Worm (Caenorhabditis elegans) whole organism, L2 larva: ENCODE results near the gene W01D2.3.
A peak's percentile ranks its signal among the peaks of the same experiment; 100 is the strongest.

Source experiments
- C34F6.9 ChIP-seq: fragments of 150-350 bp; optimal IDR thresholded peaks from 2 replicates; lab custom pipeline; 2014; ENCODE audit warnings: missing biosample characterization, missing genetic modification characterization
- F13H6.1 ChIP-seq: sonication (generic microtip); optimal IDR thresholded peaks from 2 replicates; lab custom pipeline; 2016; ENCODE audit warnings: missing genetic modification characterization, missing compliant biosample characterization
- R02D3.7 ChIP-seq: fragments of 150-350 bp; optimal IDR thresholded peaks from 2 replicates; lab custom pipeline; 2014; ENCODE audit warnings: missing biosample characterization, missing genetic modification characterization
- alr-1 ChIP-seq: fragments of 150-350 bp; optimal IDR thresholded peaks from 2 replicates; lab custom pipeline; 2014; ENCODE audit warnings: missing biosample characterization, missing genetic modification characterization
- ama-1 ChIP-seq: fragments of 150-350 bp; optimal IDR thresholded peaks from 2 replicates; lab custom pipeline; 2018; ENCODE audit warnings: inconsistent platforms
- blmp-1 ChIP-seq: sonication (generic microtip); optimal IDR thresholded peaks from 2 replicates; lab custom pipeline; 2017; ENCODE audit warnings: missing genetic modification characterization, mild to moderate bottlenecking, missing compliant biosample characterization, antibody characterized with exemption, moderate library complexity; ENCODE audit not compliant: insufficient read depth
- ceh-16 ChIP-seq: fragments of 150-350 bp; optimal IDR thresholded peaks from 2 replicates; lab custom pipeline; 2014; ENCODE audit warnings: missing biosample characterization, missing genetic modification characterization
- crh-2 ChIP-seq: sonication (generic microtip); optimal IDR thresholded peaks from 2 replicates; lab custom pipeline; 2017; ENCODE audit warnings: missing biosample characterization, missing genetic modification characterization
- dmd-4 ChIP-seq: sonication (generic microtip); optimal IDR thresholded peaks from 2 replicates; lab custom pipeline; 2017; ENCODE audit warnings: missing biosample characterization, missing genetic modification characterization
- egl-27 ChIP-seq: sonication (generic microtip); optimal IDR thresholded peaks from 3 replicates; lab custom pipeline; 2017; ENCODE audit warnings: missing biosample characterization, missing genetic modification reagents, missing genetic modification characterization
- elt-1 ChIP-seq: fragments of 150-350 bp; optimal IDR thresholded peaks from 2 replicates; lab custom pipeline; 2014; ENCODE audit warnings: missing biosample characterization, missing genetic modification characterization
- fos-1 ChIP-seq: fragments of 150-350 bp; optimal IDR thresholded peaks from 2 replicates; lab custom pipeline; 2014; ENCODE audit warnings: missing biosample characterization, missing genetic modification characterization
- gmeb-1 ChIP-seq: fragments of 150-350 bp; optimal IDR thresholded peaks from 2 replicates; lab custom pipeline; 2014; ENCODE audit warnings: missing biosample characterization, missing genetic modification characterization
- lin-11 ChIP-seq: fragments of 150-350 bp; sonication (generic microtip); optimal IDR thresholded peaks from 2 replicates; lab custom pipeline; 2014; ENCODE audit warnings: missing biosample characterization, missing genetic modification characterization, inconsistent platforms, mixed read lengths
- lin-13 ChIP-seq: fragments of 150-350 bp; optimal IDR thresholded peaks from 2 replicates; lab custom pipeline; 2014; ENCODE audit warnings: missing biosample characterization, missing genetic modification reagents, missing genetic modification characterization
- lin-39 ChIP-seq: fragments of 150-350 bp; optimal IDR thresholded peaks from 2 replicates; lab custom pipeline; 2014; ENCODE audit warnings: missing biosample characterization, missing genetic modification reagents, missing genetic modification characterization
- lsy-2 ChIP-seq, 2 experiments: fragments of 150-350 bp in 1 of 2; sonication (generic microtip) in 1 of 2; optimal IDR thresholded peaks; 2 replicates each; lab custom pipeline; 2014 to 2017; ENCODE audit warnings: missing biosample characterization in 2 of 2, missing genetic modification characterization in 2 of 2
- mab-5 ChIP-seq: fragments of 150-350 bp; optimal IDR thresholded peaks from 2 replicates; lab custom pipeline; 2014; ENCODE audit warnings: missing biosample characterization, missing genetic modification characterization
- mdl-1 ChIP-seq, 2 experiments: fragments of 150-350 bp in 1 of 2; sonication (generic microtip) in 1 of 2; optimal IDR thresholded peaks; 2 replicates each; lab custom pipeline; 2017; ENCODE audit warnings: missing biosample characterization in 2 of 2, missing genetic modification characterization in 2 of 2
- nhr-11 ChIP-seq: fragments of 150-350 bp; optimal IDR thresholded peaks from 2 replicates; lab custom pipeline; 2014; ENCODE audit warnings: missing biosample characterization, missing genetic modification characterization
- nhr-129 ChIP-seq: fragments of 150-350 bp; optimal IDR thresholded peaks from 2 replicates; lab custom pipeline; 2014; ENCODE audit warnings: missing biosample characterization, missing genetic modification characterization
- nhr-21 ChIP-seq: fragments of 150-350 bp; optimal IDR thresholded peaks from 2 replicates; lab custom pipeline; 2014; ENCODE audit warnings: missing biosample characterization, missing genetic modification characterization
- nhr-23 ChIP-seq: fragments of 150-350 bp; optimal IDR thresholded peaks from 2 replicates; lab custom pipeline; 2014; ENCODE audit warnings: missing biosample characterization, missing genetic modification reagents, missing genetic modification characterization
- nhr-25 ChIP-seq: fragments of 150-350 bp; sonication (generic microtip); optimal IDR thresholded peaks from 3 replicates; lab custom pipeline; 2014; ENCODE audit warnings: missing biosample characterization, missing genetic modification characterization
- nhr-6 ChIP-seq: fragments of 150-350 bp; optimal IDR thresholded peaks from 2 replicates; lab custom pipeline; 2014; ENCODE audit warnings: missing biosample characterization, missing genetic modification characterization
- nhr-77 ChIP-seq: fragments of 150-350 bp; optimal IDR thresholded peaks from 2 replicates; lab custom pipeline; 2014; ENCODE audit warnings: missing biosample characterization, missing genetic modification characterization
- sem-4 ChIP-seq: fragments of 150-350 bp; optimal IDR thresholded peaks from 2 replicates; lab custom pipeline; 2014; ENCODE audit warnings: missing biosample characterization, missing genetic modification reagents, missing genetic modification characterization
- skn-1 ChIP-seq: sonication (generic microtip); optimal IDR thresholded peaks from 2 replicates; lab custom pipeline; 2017; ENCODE audit warnings: missing biosample characterization, missing genetic modification characterization
- sma-3 ChIP-seq: sonication (generic microtip); optimal IDR thresholded peaks from 2 replicates; lab custom pipeline; 2016; ENCODE audit warnings: missing genetic modification reagents, missing genetic modification characterization, missing compliant biosample characterization
- sma-9 ChIP-seq, 2 experiments: fragments of 150-350 bp in 1 of 2; sonication (generic microtip) in 1 of 2; optimal IDR thresholded peaks; 2 replicates each; lab custom pipeline; 2014 to 2016; ENCODE audit warnings: missing genetic modification characterization in 2 of 2, mild to moderate bottlenecking in 1 of 2, missing biosample characterization in 1 of 2, missing compliant biosample characterization in 1 of 2, missing genetic modification reagents in 1 of 2, moderate library complexity in 1 of 2
- snpc-4 ChIP-seq: fragments of 150-350 bp; optimal IDR thresholded peaks from 2 replicates; lab custom pipeline; 2014; ENCODE audit warnings: missing biosample characterization, missing genetic modification characterization
- unc-39 ChIP-seq: fragments of 150-350 bp; optimal IDR thresholded peaks from 2 replicates; lab custom pipeline; 2014; ENCODE audit warnings: missing biosample characterization, missing genetic modification characterization
- unc-55 ChIP-seq: fragments of 150-350 bp; sonication (generic microtip); optimal IDR thresholded peaks from 3 replicates; lab custom pipeline; 2014; ENCODE audit warnings: missing biosample characterization, missing genetic modification reagents, missing genetic modification characterization
- zag-1 ChIP-seq: fragments of 150-350 bp; optimal IDR thresholded peaks from 2 replicates; lab custom pipeline; 2014; ENCODE audit warnings: missing biosample characterization, missing genetic modification characterization
- ztf-4 ChIP-seq: fragments of 150-350 bp; optimal IDR thresholded peaks from 2 replicates; lab custom pipeline; 2014; ENCODE audit warnings: missing biosample characterization, missing genetic modification characterization

W01D2.3 gene

ce11 chrII:14841253-14841652, 37.1 kb upstream of the W01D2.3 start:
- TF ChIP-seq nhr-129 (tag; lab: Kevin White, UChicago) (peak; percentile 39), lsy-2 (tag; optimal IDR thresholded peaks at IDR 0.05; lab: Kevin White, UChicago) (peak in 1 of 2 experiments; percentile 81), blmp-1 (tag; lab: Kevin White, UChicago) (no peak), sma-9 (GFP tag; optimal IDR thresholded peaks at IDR 0.05; lab: Kevin White, UChicago) (peak; percentile 16), sma-9 (tag; optimal IDR thresholded peaks at IDR 0.05; lab: Kevin White, UChicago) (no peak)
- TF ChIP-seq, all 48 proteins: peak for 3

- TF ChIP-seq sma-9 (GFP tag; optimal IDR thresholded peaks at IDR 0.05; lab: Kevin White, UChicago), result peak; percentile 80
- no peak for TF ChIP-seq sma-9 (tag; optimal IDR thresholded peaks at IDR 0.05; lab: Kevin White, UChicago)
- TF ChIP-seq fos-1 (tag; lab: Kevin White, UChicago), result peak; percentile 39
- TF ChIP-seq snpc-4 (tag; lab: Kevin White, UChicago), result peak; percentile 51
- no peak for TF ChIP-seq lin-11
- TF ChIP-seq skn-1 (tag; lab: Kevin White, UChicago), result no peak
- TF ChIP-seq nhr-21 (tag; lab: Kevin White, UChicago), result peak; percentile 72
- TF ChIP-seq sma-3 (GFP tag; lab: Kevin White, UChicago), result peak; percentile 16
- peak; percentile 33 for TF ChIP-seq nhr-25 (tag; lab: Kevin White, UChicago)
These were observed 34.6 kb upstream of the W01D2.3 start for ce11 chrII:14838596-14839215.

ce11 chrII:14832055-14832454, 27.9 kb upstream of the W01D2.3 start:
- TF ChIP-seq elt-1 (tag; lab: Kevin White, UChicago) (no peak), skn-1 (tag; lab: Kevin White, UChicago) (no peak), mab-5 (tag; lab: Kevin White, UChicago) (no peak), unc-55 (no peak), nhr-11 (tag; lab: Kevin White, UChicago) (no peak), alr-1 (tag; lab: Kevin White, UChicago) (no peak)

- TF ChIP-seq fos-1 (tag; lab: Kevin White, UChicago) (peak; percentile 1), sma-3 (GFP tag; lab: Kevin White, UChicago) (no peak), nhr-21 (tag; lab: Kevin White, UChicago) (peak; percentile 68), F13H6.1 (tag; lab: Kevin White, UChicago) (no peak), sma-9 (GFP tag; optimal IDR thresholded peaks at IDR 0.05; lab: Kevin White, UChicago) (peak; percentile 36), sma-9 (tag; optimal IDR thresholded peaks at IDR 0.05; lab: Kevin White, UChicago) (no peak)
These were observed 21.3 kb upstream of the W01D2.3 start for ce11 chrII:14825413-14825812.

ce11 chrII:14822419-14822818, 18.3 kb upstream of the W01D2.3 start:
- TF ChIP-seq ama-1 (lab: Kevin White, UChicago) (no peak), blmp-1 (tag; lab: Kevin White, UChicago) (peak; percentile 56), lin-39 (tag; lab: Kevin White, UChicago) (no peak), egl-27 (peak; percentile 39), alr-1 (tag; lab: Kevin White, UChicago) (no peak), nhr-129 (tag; lab: Kevin White, UChicago) (peak; percentile 76), ceh-16 (tag; lab: Kevin White, UChicago) (peak; percentile 68), gmeb-1 (tag; lab: Kevin White, UChicago) (peak; percentile 76), crh-2 (tag; lab: Kevin White, UChicago) (peak; percentile 90), mdl-1 (tag; optimal IDR thresholded peaks at IDR 0.05; lab: Kevin White, UChicago) (peak in 1 of 2 experiments; percentile 15), unc-39 (tag; lab: Kevin White, UChicago) (no peak), dmd-4 (tag; lab: Kevin White, UChicago) (no peak), R02D3.7 (no peak), C34F6.9 (tag; lab: Kevin White, UChicago) (peak; percentile 40), nhr-21 (tag; lab: Kevin White, UChicago) (peak; percentile 70), lin-13 (GFP tag; lab: Kevin White, UChicago) (peak; percentile 42), nhr-77 (tag; lab: Kevin White, UChicago) (peak; percentile 51), lsy-2 (tag; optimal IDR thresholded peaks at IDR 0.05; lab: Kevin White, UChicago) (peak; percentile 19 to 63), snpc-4 (tag; lab: Kevin White, UChicago) (peak; percentile 0), F13H6.1 (tag; lab: Kevin White, UChicago) (peak; percentile 86), sma-9 (GFP tag; optimal IDR thresholded peaks at IDR 0.05; lab: Kevin White, UChicago) (peak; percentile 86), sma-9 (tag; optimal IDR thresholded peaks at IDR 0.05; lab: Kevin White, UChicago) (no peak), nhr-6 (tag; lab: Kevin White, UChicago) (peak; percentile 63), nhr-25 (tag; lab: Kevin White, UChicago) (peak; percentile 89), ztf-4 (tag; lab: Kevin White, UChicago) (peak; percentile 38), sma-3 (GFP tag; lab: Kevin White, UChicago) (peak; percentile 71), elt-1 (tag; lab: Kevin White, UChicago) (peak; percentile 14), sem-4 (peak; percentile 61), lin-11 (no peak), fos-1 (tag; lab: Kevin White, UChicago) (peak; percentile 75), zag-1 (tag; lab: Kevin White, UChicago) (no peak), nhr-23 (tag; lab: Kevin White, UChicago) (no peak)
